Worm (Caenorhabditis elegans) whole organism, L2 larva: ENCODE data around the gene tag-124.

Source experiments
- R02D3.7 ChIP-seq: fragments of 150-350 bp; optimal IDR thresholded peaks from 2 replicates; lab custom pipeline; 2014; ENCODE audit warnings: missing biosample characterization, missing genetic modification characterization
- alr-1 ChIP-seq: fragments of 150-350 bp; optimal IDR thresholded peaks from 2 replicates; lab custom pipeline; 2014; ENCODE audit warnings: missing biosample characterization, missing genetic modification characterization
- aly-2 ChIP-seq: fragments of 150-350 bp; optimal IDR thresholded peaks from 2 replicates; lab custom pipeline; 2014; ENCODE audit warnings: missing biosample characterization, missing genetic modification characterization
- ama-1 ChIP-seq: fragments of 150-350 bp; optimal IDR thresholded peaks from 2 replicates; lab custom pipeline; 2018; ENCODE audit warnings: inconsistent platforms
- lsy-2 ChIP-seq, 2 experiments: fragments of 150-350 bp in 1 of 2; sonication (generic microtip) in 1 of 2; optimal IDR thresholded peaks; 2 replicates each; lab custom pipeline; 2014 to 2017; ENCODE audit warnings: missing biosample characterization in 2 of 2, missing genetic modification characterization in 2 of 2
- nhr-25 ChIP-seq: fragments of 150-350 bp; sonication (generic microtip); optimal IDR thresholded peaks from 3 replicates; lab custom pipeline; 2014; ENCODE audit warnings: missing biosample characterization, missing genetic modification characterization
- peb-1 ChIP-seq: fragments of 150-350 bp; optimal IDR thresholded peaks from 2 replicates; lab custom pipeline; 2014; ENCODE audit warnings: missing biosample characterization, missing genetic modification characterization
- zag-1 ChIP-seq: fragments of 150-350 bp; optimal IDR thresholded peaks from 2 replicates; lab custom pipeline; 2014; ENCODE audit warnings: missing biosample characterization, missing genetic modification characterization

- TF ChIP-seq peb-1 (tag; lab: Kevin White, UChicago): no peak
- no peak for TF ChIP-seq aly-2
- no peak for TF ChIP-seq ama-1
- peak in 1 of 2 experiments; percentile 20 for TF ChIP-seq lsy-2 (tag; optimal IDR thresholded peaks at IDR 0.05; lab: Kevin White, UChicago)
- no peak for TF ChIP-seq R02D3.7 (tag; lab: Kevin White, UChicago)
- peak; percentile 17 for TF ChIP-seq nhr-25
- TF ChIP-seq alr-1: no peak
- no peak for TF ChIP-seq zag-1 (tag; lab: Kevin White, UChicago)
Measured at ce11 chrII:9605336-9605735, 14.2 kb downstream of the tag-124 start, which contains the start of gene nhr-19.
